Fruit fly (Drosophila melanogaster): ENCODE measurements around the gene CG8032.

The CG8032 gene

dm6 chr3R:8716551-8716879, 52.6 kb downstream of the CG8032 start:
- TF ChIP-seq CG8478 (optimal IDR thresholded peaks at IDR 0.05) (no peak), CTCF (optimal IDR thresholded peaks at IDR 0.05) (no peak)

All from S2 (cell line).